Worm (Caenorhabditis elegans): Measurements from ENCODE around the gene T23B5.4.

- no peak for TF ChIP-seq F37D6.2 (tag; optimal IDR thresholded peaks at IDR 0.05)
- no peak for TF ChIP-seq unc-130 (GFP tag; optimal IDR thresholded peaks at IDR 0.05)
- TF ChIP-seq zag-1 (tag; optimal IDR thresholded peaks at IDR 0.05) = no peak
- no peak for TF ChIP-seq pha-4 (GFP tag; IDR thresholded peaks at IDR 0.05)
- no peak for TF ChIP-seq pha-4 (tag; optimal IDR thresholded peaks at IDR 0.05)
- TF ChIP-seq ztf-11 (tag; optimal IDR thresholded peaks at IDR 0.05) = no peak
- no peak for TF ChIP-seq nhr-237 (tag; optimal IDR thresholded peaks at IDR 0.05)
- no peak for TF ChIP-seq nhr-77 (tag; optimal IDR thresholded peaks at IDR 0.05)
- peak in 1 of 2 experiments; percentile 23 for TF ChIP-seq mdl-1 (tag; optimal IDR thresholded peaks at IDR 0.05)
- TF ChIP-seq lin-13 (GFP tag; optimal IDR thresholded peaks at IDR 0.05) = no peak
- peak; percentile 40 for TF ChIP-seq nhr-28 (tag; optimal IDR thresholded peaks at IDR 0.05)
- TF ChIP-seq unc-62 (GFP tag; optimal IDR thresholded peaks at IDR 0.05 in 1 of 2) = peak in 1 of 2 experiments; percentile 72
- TF ChIP-seq unc-62 (tag; optimal IDR thresholded peaks at IDR 0.05) = no peak
- TF ChIP-seq hlh-30 (tag; optimal IDR thresholded peaks at IDR 0.05; ENCODE audit: insufficient read depth) = peak; percentile 12
- no peak for TF ChIP-seq lin-1 (GFP tag; IDR thresholded peaks at IDR 0.05)
- no peak for TF ChIP-seq lin-15B (tag; optimal IDR thresholded peaks at IDR 0.05)
These were observed 41.0 kb upstream of the T23B5.4 start for ce11 chrIV:12633825-12634224.

Measured in whole organism, L4 larva.